Fruit fly (Drosophila melanogaster) whole organism, wandering third instar larva: ENCODE measurements around the gene Galt.

Source experiments
- Abd-B ChIP-seq: fragments of >200 bp; optimal IDR thresholded peaks from 2 replicates; lab custom pipeline; 2017; ENCODE audit warnings: missing biosample characterization, missing genetic modification characterization
- CG32264 ChIP-seq: fragments of 200-800 bp; sonication (Bioruptor generic); optimal IDR thresholded peaks from 2 replicates; lab custom pipeline; 2016; ENCODE audit warnings: missing biosample characterization, missing genetic modification characterization
- CG9705 ChIP-seq: fragments of 200-800 bp; sonication (Bioruptor generic); optimal IDR thresholded peaks from 2 replicates; lab custom pipeline; 2018; ENCODE audit warnings: missing biosample characterization, mild to moderate bottlenecking, missing genetic modification characterization
- CrebA ChIP-seq: fragments of 200-800 bp; sonication (Bioruptor generic); optimal IDR thresholded peaks from 2 replicates; lab custom pipeline; 2016; ENCODE audit warnings: missing biosample characterization, mild to moderate bottlenecking, missing genetic modification characterization, borderline replicate concordance
- Dfd ChIP-seq: fragments of >200 bp; optimal IDR thresholded peaks from 2 replicates; lab custom pipeline; 2017; ENCODE audit warnings: missing biosample characterization, missing genetic modification characterization
- Dif ChIP-seq: fragments of 200-275, 200-300 bp; sonication (Bioruptor generic); optimal IDR thresholded peaks from 2 replicates; lab custom pipeline; 2018; ENCODE audit warnings: missing biosample characterization, missing genetic modification characterization; ENCODE audit not compliant: partially characterized antibody
- GATAd ChIP-seq: sonication (Bioruptor generic); optimal IDR thresholded peaks from 2 replicates; lab custom pipeline; 2016; ENCODE audit warnings: missing biosample characterization, missing genetic modification characterization
- HLH106 ChIP-seq: fragments of 200-800 bp; optimal IDR thresholded peaks from 3 replicates; lab custom pipeline; 2019; ENCODE audit warnings: missing biosample characterization, mild to moderate bottlenecking, missing genetic modification characterization, moderate library complexity
- Hnf4 ChIP-seq: fragments of 200-800 bp; sonication (Bioruptor generic); optimal IDR thresholded peaks from 2 replicates; lab custom pipeline; 2016; ENCODE audit warnings: missing biosample characterization, mild to moderate bottlenecking, missing genetic modification characterization
- Hr83 ChIP-seq: fragments of 200-300 bp; sonication (Bioruptor generic); optimal IDR thresholded peaks from 2 replicates; lab custom pipeline; 2016; ENCODE audit warnings: missing biosample characterization, mild to moderate bottlenecking, missing genetic modification characterization, moderate library complexity; ENCODE audit not compliant: poor library complexity, severe bottlenecking
- Jra ChIP-seq: sonication (Bioruptor generic); optimal IDR thresholded peaks from 2 replicates; lab custom pipeline; 2016; ENCODE audit warnings: missing biosample characterization, missing genetic modification characterization
- Mio ChIP-seq: sonication (Bioruptor generic); optimal IDR thresholded peaks from 2 replicates; lab custom pipeline; 2016; ENCODE audit warnings: missing biosample characterization, missing genetic modification characterization
- Myc ChIP-seq: fragments of >200 bp; optimal IDR thresholded peaks from 2 replicates; lab custom pipeline; 2017
- N ChIP-seq: fragments of >200 bp; optimal IDR thresholded peaks from 2 replicates; lab custom pipeline; 2018; ENCODE audit warnings: missing biosample characterization, missing external identifiers, missing genetic modification characterization
- OdsH ChIP-seq: fragments of 200-800 bp; sonication (Bioruptor generic); optimal IDR thresholded peaks from 2 replicates; lab custom pipeline; 2016; ENCODE audit warnings: missing biosample characterization, mild to moderate bottlenecking, missing genetic modification characterization
- Rel ChIP-seq, 2 experiments: fragments of 200-800 bp; sonication (Bioruptor generic) in 1 of 2; optimal IDR thresholded peaks; 2 replicates in 1 of 2; 3 replicates in 1 of 2; lab custom pipeline; 2016 to 2019; ENCODE audit warnings: mild to moderate bottlenecking in 2 of 2, missing biosample characterization in 2 of 2, missing genetic modification characterization in 2 of 2, moderate library complexity in 1 of 2
- Sp1 ChIP-seq: fragments of 200-800 bp; sonication (Bioruptor generic); optimal IDR thresholded peaks from 3 replicates; lab custom pipeline; 2019; ENCODE audit warnings: missing biosample characterization, mild to moderate bottlenecking, missing genetic modification characterization, moderate library complexity
- Vsx2 ChIP-seq: fragments of 200-300, 225-300 bp; sonication (Bioruptor generic); optimal IDR thresholded peaks from 2 replicates; lab custom pipeline; 2018; ENCODE audit warnings: missing biosample characterization, missing genetic modification characterization; ENCODE audit not compliant: partially characterized antibody
- br ChIP-seq: fragments of 200-800 bp; sonication (Bioruptor generic); optimal IDR thresholded peaks from 2 replicates; lab custom pipeline; 2016; ENCODE audit warnings: missing biosample characterization, missing genetic modification characterization
- brk ChIP-seq: fragments of 200-800 bp; sonication (Bioruptor generic); optimal IDR thresholded peaks from 2 replicates; lab custom pipeline; 2016; ENCODE audit warnings: missing biosample characterization, mild to moderate bottlenecking, missing genetic modification characterization
- dl ChIP-seq, 2 experiments: fragments of 175-275, 200-275 bp in 1 of 2; fragments of 200-275 bp in 1 of 2; sonication (Bioruptor generic); optimal IDR thresholded peaks; lab custom pipeline; 2018; ENCODE audit warnings: mild to moderate bottlenecking in 2 of 2, missing biosample characterization in 2 of 2, missing genetic modification characterization in 2 of 2, moderate library complexity in 2 of 2; ENCODE audit not compliant: partially characterized antibody in 2 of 2, insufficient read depth in 1 of 2
- dmrt93B ChIP-seq: fragments of 200-800 bp; sonication (Bioruptor generic); optimal IDR thresholded peaks from 2 replicates; lab custom pipeline; 2018; ENCODE audit warnings: missing biosample characterization, mild to moderate bottlenecking, missing genetic modification characterization
- dsf ChIP-seq: sonication (Bioruptor generic); optimal IDR thresholded peaks from 2 replicates; lab custom pipeline; 2016; ENCODE audit warnings: missing biosample characterization, missing genetic modification characterization, borderline replicate concordance
- ey ChIP-seq: fragments of 200-800 bp; sonication (Bioruptor generic); optimal IDR thresholded peaks from 2 replicates; lab custom pipeline; 2016; ENCODE audit warnings: missing biosample characterization, missing genetic modification characterization
- foxo ChIP-seq, 2 experiments: fragments of 200-800 bp; sonication (Bioruptor generic); optimal IDR thresholded peaks; 2 replicates in 1 of 2; 3 replicates in 1 of 2; lab custom pipeline; 2016 to 2017; ENCODE audit warnings: missing biosample characterization in 2 of 2, missing genetic modification characterization in 2 of 2
- fru ChIP-seq: fragments of 200-800 bp; sonication (Bioruptor generic); optimal IDR thresholded peaks from 3 replicates; lab custom pipeline; 2016; ENCODE audit warnings: missing biosample characterization, mild to moderate bottlenecking, missing genetic modification characterization
- h ChIP-seq: fragments of 200-800 bp; sonication (Bioruptor generic); optimal IDR thresholded peaks from 3 replicates; lab custom pipeline; 2016; ENCODE audit warnings: missing biosample characterization, mild to moderate bottlenecking, missing genetic modification characterization
- jim ChIP-seq: fragments of 175-275, 200-325 bp; sonication (Bioruptor generic); optimal IDR thresholded peaks from 2 replicates; lab custom pipeline; 2016; ENCODE audit warnings: missing biosample characterization, mild to moderate bottlenecking, missing genetic modification characterization
- lola ChIP-seq: fragments of >200 bp; optimal IDR thresholded peaks from 2 replicates; lab custom pipeline; 2017; ENCODE audit warnings: missing biosample characterization, missing genetic modification characterization
- pan ChIP-seq: fragments of >200 bp; optimal IDR thresholded peaks from 2 replicates; lab custom pipeline; 2017
- psq ChIP-seq: fragments of 200-800 bp; sonication (Bioruptor generic); optimal IDR thresholded peaks from 3 replicates; lab custom pipeline; 2017; ENCODE audit warnings: missing biosample characterization, mild to moderate bottlenecking, missing genetic modification characterization, moderate library complexity
- rgr ChIP-seq: fragments of 200-800 bp; sonication (Bioruptor generic); optimal IDR thresholded peaks from 3 replicates; lab custom pipeline; 2016; ENCODE audit warnings: missing biosample characterization, mild to moderate bottlenecking, missing genetic modification characterization
- sv ChIP-seq: fragments of 200-800 bp; sonication (Bioruptor generic); optimal IDR thresholded peaks from 3 replicates; lab custom pipeline; 2016; ENCODE audit warnings: missing biosample characterization, missing genetic modification characterization
- tai ChIP-seq: sonication (Bioruptor generic); optimal IDR thresholded peaks from 2 replicates; lab custom pipeline; 2016; ENCODE audit warnings: missing biosample characterization, missing genetic modification characterization
- usp ChIP-seq: fragments of >200 bp; optimal IDR thresholded peaks from 2 replicates; lab custom pipeline; 2017; ENCODE audit warnings: missing biosample characterization, missing genetic modification characterization
- woc ChIP-seq: sonication (Bioruptor generic); optimal IDR thresholded peaks from 2 replicates; lab custom pipeline; 2016; ENCODE audit warnings: missing biosample characterization, mild to moderate bottlenecking, missing genetic modification characterization

Gene Galt

DNA sequence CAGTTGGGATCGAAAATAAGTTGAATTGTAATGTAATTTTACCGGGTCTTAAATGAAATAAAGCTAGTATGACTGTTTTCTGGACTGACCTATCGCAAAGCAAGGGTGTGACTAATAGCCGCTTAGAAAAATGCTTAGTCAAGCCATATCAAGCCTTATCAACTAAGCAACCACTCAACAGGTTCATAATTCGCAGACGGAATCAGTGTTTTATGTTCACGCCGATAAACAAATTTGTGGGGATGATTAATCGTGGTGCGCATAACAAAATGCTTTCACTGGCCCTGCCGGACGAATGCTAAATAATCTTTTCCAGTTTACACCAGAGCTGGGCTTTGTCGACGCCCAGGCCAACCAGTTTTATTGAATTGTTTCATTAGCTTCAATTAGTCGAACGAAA, 15.1 kb upstream of the Galt start:
- TF ChIP-seq Myc (lab: Kevin White, UChicago): no peak
- no peak for TF ChIP-seq Jra (GFP tag; lab: Kevin White, UChicago)
- no peak for TF ChIP-seq OdsH (GFP tag; lab: Kevin White, UChicago)
- TF ChIP-seq tai (GFP tag; lab: Kevin White, UChicago): no peak
- no peak for TF ChIP-seq dmrt93B (GFP tag; lab: Kevin White, UChicago)
- no peak for TF ChIP-seq GATAd (GFP tag; lab: Kevin White, UChicago)
- TF ChIP-seq ey (GFP tag; lab: Kevin White, UChicago): no peak
- TF ChIP-seq rgr (GFP tag; lab: Kevin White, UChicago): no peak
- no peak for TF ChIP-seq Hnf4 (GFP tag; lab: Kevin White, UChicago)
- no peak for TF ChIP-seq woc (GFP tag; lab: Kevin White, UChicago)
- TF ChIP-seq Mio (GFP tag; lab: Kevin White, UChicago): no peak
- TF ChIP-seq Vsx2: no peak

- no peak for TF ChIP-seq lola
- no peak for TF ChIP-seq Abd-B (GFP tag; lab: Kevin White, UChicago)
- TF ChIP-seq psq: no peak
- no peak for TF ChIP-seq br (GFP tag; lab: Kevin White, UChicago)
- no peak for TF ChIP-seq Dif (GFP tag; lab: Kevin White, UChicago)
- TF ChIP-seq ey (GFP tag; lab: Kevin White, UChicago): no peak
- no peak for TF ChIP-seq Sp1 (GFP tag; lab: Kevin White, UChicago)
- no peak for TF ChIP-seq brk (GFP tag; lab: Kevin White, UChicago)
- TF ChIP-seq usp (GFP tag; lab: Kevin White, UChicago): no peak
- no peak for TF ChIP-seq woc (GFP tag; lab: Kevin White, UChicago)
- TF ChIP-seq h: no peak
- no peak for TF ChIP-seq Vsx2
- TF ChIP-seq Mio (GFP tag; lab: Kevin White, UChicago): no peak
- no peak for TF ChIP-seq sv (GFP tag; lab: Kevin White, UChicago)
- TF ChIP-seq CG9705 (GFP tag; lab: Kevin White, UChicago): no peak
- no peak for TF ChIP-seq Myc (lab: Kevin White, UChicago)
- TF ChIP-seq fru (GFP tag; lab: Kevin White, UChicago): no peak
- TF ChIP-seq HLH106 (tag; lab: Kevin White, UChicago): no peak
- TF ChIP-seq rgr (GFP tag; lab: Kevin White, UChicago): no peak
- no peak for TF ChIP-seq CG32264
- TF ChIP-seq, all 38 proteins: peak for 0
Observed at dm6 chr2L:6677453-6677852, 9.6 kb upstream of the Galt start, which contains the start of gene Nse1. Gene Nse1, minus strand, starts transcription at chr2L:6677625.

DNA sequence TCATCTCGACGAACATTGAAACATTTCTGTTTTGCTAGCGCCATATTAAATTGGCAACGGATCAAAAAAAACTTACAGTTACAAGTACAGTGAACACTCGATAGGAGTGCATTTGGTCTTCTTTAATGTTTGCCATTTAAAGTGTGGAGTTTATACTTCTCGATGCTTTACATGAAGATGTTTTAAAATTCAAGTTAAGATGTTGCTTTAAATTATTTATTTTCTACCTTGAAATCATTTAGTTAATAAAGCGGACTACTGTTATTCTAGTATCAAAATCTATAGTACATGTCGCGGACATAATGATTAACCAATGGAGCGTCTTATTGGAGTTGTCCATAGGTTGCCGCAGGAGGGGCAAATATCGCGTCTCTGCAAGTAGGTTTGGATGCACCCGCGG, 8.7 kb upstream of the Galt start, which contains the start of gene cort:
Gene cort, minus strand, starts transcription at position 101 of the 400 bp plus-strand sequence.
- TF ChIP-seq dmrt93B (GFP tag; lab: Kevin White, UChicago): no peak
- no peak for TF ChIP-seq rgr (GFP tag; lab: Kevin White, UChicago)
- TF ChIP-seq Abd-B (GFP tag; lab: Kevin White, UChicago): no peak
- TF ChIP-seq Hr83 (GFP tag; lab: Kevin White, UChicago): no peak
- TF ChIP-seq Hnf4 (GFP tag; lab: Kevin White, UChicago): no peak
- no peak for TF ChIP-seq N (GFP tag; lab: Kevin White, UChicago)
- no peak for TF ChIP-seq CG32264
- TF ChIP-seq h: no peak
- no peak for TF ChIP-seq OdsH (GFP tag; lab: Kevin White, UChicago)
- TF ChIP-seq Vsx2: no peak

DNA sequence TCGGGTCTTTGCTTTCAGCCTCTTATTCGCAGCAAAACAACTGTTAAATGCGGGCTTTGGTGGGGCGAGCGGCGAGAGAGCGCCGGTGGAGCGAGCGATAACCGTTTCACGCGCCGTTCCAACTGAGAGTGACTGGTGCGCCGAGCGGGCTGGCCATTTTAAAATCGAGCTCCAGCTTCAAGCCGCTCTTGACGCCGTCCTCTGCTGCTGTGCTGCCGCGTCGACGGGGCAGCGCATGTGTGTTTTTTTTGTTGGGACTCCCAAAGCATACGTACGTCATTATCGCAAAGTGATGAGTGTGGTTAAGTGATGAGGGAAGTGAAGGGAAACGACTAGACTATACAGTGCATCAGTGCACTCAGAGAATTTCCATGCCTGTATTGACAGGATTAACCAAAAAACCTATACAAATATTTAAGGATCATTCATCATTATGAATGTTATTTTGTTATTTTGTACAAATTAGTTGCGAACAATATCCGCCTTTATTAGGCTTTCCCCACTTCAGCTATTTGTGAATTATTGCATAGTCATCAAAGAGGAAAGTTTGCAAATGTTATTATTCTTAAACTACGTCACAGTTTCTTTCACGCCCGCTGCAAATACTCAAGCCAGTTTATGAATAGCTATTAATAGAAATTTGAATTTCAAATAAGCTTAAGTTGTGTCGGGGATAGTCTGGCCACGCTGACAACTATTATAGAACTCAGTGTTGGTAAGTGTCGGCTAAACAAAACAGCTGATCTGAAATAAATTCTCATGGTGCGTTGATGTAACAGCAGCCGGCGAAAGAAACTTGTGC, 5.6 kb upstream of the Galt start, which contains the start of gene Spn27A:
Gene Spn27A, minus strand, starts transcription at position 137 of the 802 bp plus-strand sequence.
- TF ChIP-seq Rel (GFP tag; optimal IDR thresholded peaks at IDR 0.05; lab: Kevin White, UChicago) (no peak), Rel (tag; optimal IDR thresholded peaks at IDR 0.05; lab: Kevin White, UChicago) (peak; percentile 99), ey (GFP tag; lab: Kevin White, UChicago) (peak; percentile 77), lola (no peak), pan (lab: Kevin White, UChicago) (no peak), Dif (GFP tag; lab: Kevin White, UChicago) (peak; percentile 67), Dfd (GFP tag; lab: Kevin White, UChicago) (no peak), jim (GFP tag; lab: Kevin White, UChicago) (no peak), foxo (GFP tag; optimal IDR thresholded peaks at IDR 0.05; lab: Kevin White, UChicago) (peak; percentile 15 to 74), sv (GFP tag; lab: Kevin White, UChicago) (peak; percentile 13), psq (peak; percentile 98), CG9705 (GFP tag; lab: Kevin White, UChicago) (peak; percentile 54), HLH106 (tag; lab: Kevin White, UChicago) (peak; percentile 55), woc (GFP tag; lab: Kevin White, UChicago) (peak; percentile 76), dl (GFP tag; optimal IDR thresholded peaks at IDR 0.05; lab: Kevin White, UChicago; ENCODE audit: insufficient read depth in 1 of 2, partially characterized antibody in 2 of 2) (peak; percentile 7 to 37), h (peak; percentile 77), fru (GFP tag; lab: Kevin White, UChicago) (no peak), Jra (GFP tag; lab: Kevin White, UChicago) (peak; percentile 52), rgr (GFP tag; lab: Kevin White, UChicago) (peak; percentile 71), Sp1 (GFP tag; lab: Kevin White, UChicago) (peak; percentile 36), OdsH (GFP tag; lab: Kevin White, UChicago) (peak; percentile 72), dsf (GFP tag; lab: Kevin White, UChicago) (peak; percentile 37), Myc (lab: Kevin White, UChicago) (no peak), Hr83 (GFP tag; lab: Kevin White, UChicago) (peak; percentile 15), br (GFP tag; lab: Kevin White, UChicago) (peak; percentile 64), Hnf4 (GFP tag; lab: Kevin White, UChicago) (peak; percentile 62), CrebA (GFP tag; lab: Kevin White, UChicago) (no peak)
